Fruit fly (Drosophila melanogaster) whole organism, wandering third instar larva: Measurements from ENCODE around the gene CG34133.

ENCODE experiments used
- Abd-B ChIP-seq: fragments of >200 bp; optimal IDR thresholded peaks from 2 replicates; lab custom pipeline; 2017; ENCODE audit warnings: missing biosample characterization, missing genetic modification characterization
- CG32264 ChIP-seq: fragments of 200-800 bp; sonication (Bioruptor generic); optimal IDR thresholded peaks from 2 replicates; lab custom pipeline; 2016; ENCODE audit warnings: missing biosample characterization, missing genetic modification characterization
- CG9705 ChIP-seq: fragments of 200-800 bp; sonication (Bioruptor generic); optimal IDR thresholded peaks from 2 replicates; lab custom pipeline; 2018; ENCODE audit warnings: missing biosample characterization, mild to moderate bottlenecking, missing genetic modification characterization
- CrebA ChIP-seq: fragments of 200-800 bp; sonication (Bioruptor generic); optimal IDR thresholded peaks from 2 replicates; lab custom pipeline; 2016; ENCODE audit warnings: missing biosample characterization, mild to moderate bottlenecking, missing genetic modification characterization, borderline replicate concordance
- Dfd ChIP-seq: fragments of >200 bp; optimal IDR thresholded peaks from 2 replicates; lab custom pipeline; 2017; ENCODE audit warnings: missing biosample characterization, missing genetic modification characterization
- GATAd ChIP-seq: sonication (Bioruptor generic); optimal IDR thresholded peaks from 2 replicates; lab custom pipeline; 2016; ENCODE audit warnings: missing biosample characterization, missing genetic modification characterization
- HLH106 ChIP-seq: fragments of 200-800 bp; optimal IDR thresholded peaks from 3 replicates; lab custom pipeline; 2019; ENCODE audit warnings: missing biosample characterization, mild to moderate bottlenecking, missing genetic modification characterization, moderate library complexity
- Hnf4 ChIP-seq: fragments of 200-800 bp; sonication (Bioruptor generic); optimal IDR thresholded peaks from 2 replicates; lab custom pipeline; 2016; ENCODE audit warnings: missing biosample characterization, mild to moderate bottlenecking, missing genetic modification characterization
- Hr83 ChIP-seq: fragments of 200-300 bp; sonication (Bioruptor generic); optimal IDR thresholded peaks from 2 replicates; lab custom pipeline; 2016; ENCODE audit warnings: missing biosample characterization, mild to moderate bottlenecking, missing genetic modification characterization, moderate library complexity; ENCODE audit not compliant: poor library complexity, severe bottlenecking
- Jra ChIP-seq: sonication (Bioruptor generic); optimal IDR thresholded peaks from 2 replicates; lab custom pipeline; 2016; ENCODE audit warnings: missing biosample characterization, missing genetic modification characterization
- Mio ChIP-seq: sonication (Bioruptor generic); optimal IDR thresholded peaks from 2 replicates; lab custom pipeline; 2016; ENCODE audit warnings: missing biosample characterization, missing genetic modification characterization
- N ChIP-seq: fragments of >200 bp; optimal IDR thresholded peaks from 2 replicates; lab custom pipeline; 2018; ENCODE audit warnings: missing biosample characterization, missing external identifiers, missing genetic modification characterization
- OdsH ChIP-seq: fragments of 200-800 bp; sonication (Bioruptor generic); optimal IDR thresholded peaks from 2 replicates; lab custom pipeline; 2016; ENCODE audit warnings: missing biosample characterization, mild to moderate bottlenecking, missing genetic modification characterization
- Rel ChIP-seq, 2 experiments: fragments of 200-800 bp; sonication (Bioruptor generic) in 1 of 2; optimal IDR thresholded peaks; 2 replicates in 1 of 2; 3 replicates in 1 of 2; lab custom pipeline; 2016 to 2019; ENCODE audit warnings: mild to moderate bottlenecking in 2 of 2, missing biosample characterization in 2 of 2, missing genetic modification characterization in 2 of 2, moderate library complexity in 1 of 2
- Sp1 ChIP-seq: fragments of 200-800 bp; sonication (Bioruptor generic); optimal IDR thresholded peaks from 3 replicates; lab custom pipeline; 2019; ENCODE audit warnings: missing biosample characterization, mild to moderate bottlenecking, missing genetic modification characterization, moderate library complexity
- Vsx2 ChIP-seq: fragments of 200-300, 225-300 bp; sonication (Bioruptor generic); optimal IDR thresholded peaks from 2 replicates; lab custom pipeline; 2018; ENCODE audit warnings: missing biosample characterization, missing genetic modification characterization; ENCODE audit not compliant: partially characterized antibody
- br ChIP-seq: fragments of 200-800 bp; sonication (Bioruptor generic); optimal IDR thresholded peaks from 2 replicates; lab custom pipeline; 2016; ENCODE audit warnings: missing biosample characterization, missing genetic modification characterization
- brk ChIP-seq: fragments of 200-800 bp; sonication (Bioruptor generic); optimal IDR thresholded peaks from 2 replicates; lab custom pipeline; 2016; ENCODE audit warnings: missing biosample characterization, mild to moderate bottlenecking, missing genetic modification characterization
- dl ChIP-seq, 2 experiments: fragments of 175-275, 200-275 bp in 1 of 2; fragments of 200-275 bp in 1 of 2; sonication (Bioruptor generic); optimal IDR thresholded peaks; lab custom pipeline; 2018; ENCODE audit warnings: mild to moderate bottlenecking in 2 of 2, missing biosample characterization in 2 of 2, missing genetic modification characterization in 2 of 2, moderate library complexity in 2 of 2; ENCODE audit not compliant: partially characterized antibody in 2 of 2, insufficient read depth in 1 of 2
- dmrt93B ChIP-seq: fragments of 200-800 bp; sonication (Bioruptor generic); optimal IDR thresholded peaks from 2 replicates; lab custom pipeline; 2018; ENCODE audit warnings: missing biosample characterization, mild to moderate bottlenecking, missing genetic modification characterization
- dsf ChIP-seq: sonication (Bioruptor generic); optimal IDR thresholded peaks from 2 replicates; lab custom pipeline; 2016; ENCODE audit warnings: missing biosample characterization, missing genetic modification characterization, borderline replicate concordance
- ey ChIP-seq: fragments of 200-800 bp; sonication (Bioruptor generic); optimal IDR thresholded peaks from 2 replicates; lab custom pipeline; 2016; ENCODE audit warnings: missing biosample characterization, missing genetic modification characterization
- foxo ChIP-seq, 2 experiments: fragments of 200-800 bp; sonication (Bioruptor generic); optimal IDR thresholded peaks; 2 replicates in 1 of 2; 3 replicates in 1 of 2; lab custom pipeline; 2016 to 2017; ENCODE audit warnings: missing biosample characterization in 2 of 2, missing genetic modification characterization in 2 of 2
- fru ChIP-seq: fragments of 200-800 bp; sonication (Bioruptor generic); optimal IDR thresholded peaks from 3 replicates; lab custom pipeline; 2016; ENCODE audit warnings: missing biosample characterization, mild to moderate bottlenecking, missing genetic modification characterization
- h ChIP-seq: fragments of 200-800 bp; sonication (Bioruptor generic); optimal IDR thresholded peaks from 3 replicates; lab custom pipeline; 2016; ENCODE audit warnings: missing biosample characterization, mild to moderate bottlenecking, missing genetic modification characterization
- lola ChIP-seq: fragments of >200 bp; optimal IDR thresholded peaks from 2 replicates; lab custom pipeline; 2017; ENCODE audit warnings: missing biosample characterization, missing genetic modification characterization
- pan ChIP-seq: fragments of >200 bp; optimal IDR thresholded peaks from 2 replicates; lab custom pipeline; 2017
- psq ChIP-seq: fragments of 200-800 bp; sonication (Bioruptor generic); optimal IDR thresholded peaks from 3 replicates; lab custom pipeline; 2017; ENCODE audit warnings: missing biosample characterization, mild to moderate bottlenecking, missing genetic modification characterization, moderate library complexity
- rgr ChIP-seq: fragments of 200-800 bp; sonication (Bioruptor generic); optimal IDR thresholded peaks from 3 replicates; lab custom pipeline; 2016; ENCODE audit warnings: missing biosample characterization, mild to moderate bottlenecking, missing genetic modification characterization
- sage ChIP-seq: fragments of 200-800 bp; sonication (Bioruptor generic); optimal IDR thresholded peaks from 2 replicates; lab custom pipeline; 2016; ENCODE audit warnings: missing biosample characterization, mild to moderate bottlenecking, missing genetic modification characterization
- sv ChIP-seq: fragments of 200-800 bp; sonication (Bioruptor generic); optimal IDR thresholded peaks from 3 replicates; lab custom pipeline; 2016; ENCODE audit warnings: missing biosample characterization, missing genetic modification characterization
- tai ChIP-seq: sonication (Bioruptor generic); optimal IDR thresholded peaks from 2 replicates; lab custom pipeline; 2016; ENCODE audit warnings: missing biosample characterization, missing genetic modification characterization
- woc ChIP-seq: sonication (Bioruptor generic); optimal IDR thresholded peaks from 2 replicates; lab custom pipeline; 2016; ENCODE audit warnings: missing biosample characterization, mild to moderate bottlenecking, missing genetic modification characterization

The CG34133 gene

dm6 chr3R:29862795-29863194 lies 6.4 kb upstream of the CG34133 start:
- TF ChIP-seq CrebA (GFP tag; lab: Kevin White, UChicago) = no peak

dm6 chr3R:29866706-29867105 lies 2.5 kb upstream of the CG34133 start:
- TF ChIP-seq pan (lab: Kevin White, UChicago) (no peak), tai (GFP tag; lab: Kevin White, UChicago) (no peak), CG9705 (GFP tag; lab: Kevin White, UChicago) (no peak), brk (GFP tag; lab: Kevin White, UChicago) (no peak), Hnf4 (GFP tag; lab: Kevin White, UChicago) (peak; percentile 5), Vsx2 (GFP tag; lab: Kevin White, UChicago) (no peak), Dfd (GFP tag; lab: Kevin White, UChicago) (no peak), Mio (no peak), foxo (GFP tag; optimal IDR thresholded peaks at IDR 0.05; lab: Kevin White, UChicago) (peak in 1 of 2 experiments; percentile 4), sv (GFP tag; lab: Kevin White, UChicago) (no peak), br (GFP tag; lab: Kevin White, UChicago) (no peak), dsf (no peak), N (GFP tag; lab: Kevin White, UChicago) (no peak), OdsH (GFP tag; lab: Kevin White, UChicago) (peak; percentile 41), CrebA (GFP tag; lab: Kevin White, UChicago) (no peak), lola (no peak), ey (GFP tag; lab: Kevin White, UChicago) (no peak), h (GFP tag; lab: Kevin White, UChicago) (no peak), dl (GFP tag; optimal IDR thresholded peaks at IDR 0.05; lab: Kevin White, UChicago; ENCODE audit: insufficient read depth in 1 of 2, partially characterized antibody in 2 of 2) (no peak), rgr (GFP tag; lab: Kevin White, UChicago) (peak; percentile 66), sage (no peak), Jra (no peak), Abd-B (GFP tag; lab: Kevin White, UChicago) (no peak), GATAd (GFP tag; lab: Kevin White, UChicago) (no peak), Rel (GFP tag; optimal IDR thresholded peaks at IDR 0.05; lab: Kevin White, UChicago) (no peak), Rel (tag; optimal IDR thresholded peaks at IDR 0.05; lab: Kevin White, UChicago) (no peak), HLH106 (no peak), fru (GFP tag; lab: Kevin White, UChicago) (no peak), CG32264 (no peak), psq (GFP tag; lab: Kevin White, UChicago) (no peak), Sp1 (GFP tag; lab: Kevin White, UChicago) (peak; percentile 22), Hr83 (peak; percentile 69)

DNA sequence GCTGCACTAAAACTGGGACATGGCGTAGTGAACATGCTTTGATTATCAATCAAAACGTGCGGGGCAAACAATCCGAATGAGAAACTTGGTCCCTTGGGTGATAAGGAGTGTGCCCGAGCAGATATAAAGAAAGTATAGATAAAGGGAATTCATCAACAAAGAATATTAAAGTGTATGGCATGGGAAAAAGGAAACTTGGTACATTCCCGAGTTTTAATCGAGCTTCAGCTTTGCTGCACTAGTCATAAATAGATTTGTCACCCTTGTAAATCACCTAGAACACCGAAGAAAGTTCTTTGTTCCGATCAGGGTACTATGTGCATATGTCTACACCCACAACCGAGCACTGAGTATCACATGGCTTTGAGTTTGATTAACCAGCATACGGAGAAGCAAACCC lies 1.7 kb upstream of the CG34133 start:
- TF ChIP-seq Rel (GFP tag; optimal IDR thresholded peaks at IDR 0.05; lab: Kevin White, UChicago) (no peak), Rel (tag; optimal IDR thresholded peaks at IDR 0.05; lab: Kevin White, UChicago) (peak; percentile 99), foxo (GFP tag; optimal IDR thresholded peaks at IDR 0.05; lab: Kevin White, UChicago) (no peak)

- no peak for TF ChIP-seq tai (GFP tag; lab: Kevin White, UChicago)
- TF ChIP-seq HLH106 = no peak
- no peak for TF ChIP-seq Mio
- TF ChIP-seq CG32264 = no peak
- no peak for TF ChIP-seq dsf
- no peak for TF ChIP-seq Rel (GFP tag; optimal IDR thresholded peaks at IDR 0.05; lab: Kevin White, UChicago)
- TF ChIP-seq Rel (tag; optimal IDR thresholded peaks at IDR 0.05; lab: Kevin White, UChicago) = no peak
- no peak for TF ChIP-seq ey (GFP tag; lab: Kevin White, UChicago)
- TF ChIP-seq fru (GFP tag; lab: Kevin White, UChicago) = no peak
- TF ChIP-seq woc = no peak
- no peak for TF ChIP-seq dmrt93B (GFP tag; lab: Kevin White, UChicago)
- no peak for TF ChIP-seq foxo (GFP tag; optimal IDR thresholded peaks at IDR 0.05; lab: Kevin White, UChicago)
- TF ChIP-seq Dfd (GFP tag; lab: Kevin White, UChicago) = no peak
- no peak for TF ChIP-seq h (GFP tag; lab: Kevin White, UChicago)
- TF ChIP-seq sv (GFP tag; lab: Kevin White, UChicago) = no peak
- TF ChIP-seq OdsH (GFP tag; lab: Kevin White, UChicago) = no peak
- TF ChIP-seq GATAd (GFP tag; lab: Kevin White, UChicago) = no peak
- TF ChIP-seq pan (lab: Kevin White, UChicago) = no peak
- TF ChIP-seq Hnf4 (GFP tag; lab: Kevin White, UChicago) = no peak
Measured at dm6 chr3R:29867895-29868294, 1.3 kb upstream of the CG34133 start.
